Worm (Caenorhabditis elegans): Measurements from ENCODE around the gene E04F6.10.

E04F6.10 gene

ce11 chrII:7168712-7169111, 48.2 kb downstream of the E04F6.10 start, which contains the start of gene col-36:
Gene col-36, minus strand, starts transcription at chrII:7168812.
- TF ChIP-seq sem-2 (GFP tag; optimal IDR thresholded peaks at IDR 0.05), result no peak
- no peak for TF ChIP-seq ham-2 (GFP tag; optimal IDR thresholded peaks at IDR 0.05)
- TF ChIP-seq mep-1 (tag; optimal IDR thresholded peaks at IDR 0.05), result no peak
- no peak for TF ChIP-seq drap-1 (GFP tag; optimal IDR thresholded peaks at IDR 0.05)
- TF ChIP-seq elt-3 (tag; optimal IDR thresholded peaks at IDR 0.05), result no peak
- no peak for TF ChIP-seq blmp-1 (tag; optimal IDR thresholded peaks at IDR 0.05)
- no peak for TF ChIP-seq M03D4.4 (tag; optimal IDR thresholded peaks at IDR 0.05)
- no peak for TF ChIP-seq flh-1 (GFP tag; optimal IDR thresholded peaks at IDR 0.05)
- TF ChIP-seq mab-5 (tag; optimal IDR thresholded peaks at IDR 0.05), result no peak

ce11 chrII:7166768-7167167, 50.2 kb downstream of the E04F6.10 start:
- TF ChIP-seq lin-32 (GFP tag; optimal IDR thresholded peaks at IDR 0.05) (no peak), ces-1 (GFP tag; optimal IDR thresholded peaks at IDR 0.05) (no peak), pha-4 (tag; optimal IDR thresholded peaks at IDR 0.05) (no peak), sptf-1 (tag; optimal IDR thresholded peaks at IDR 0.05) (no peak), M03D4.4 (tag; optimal IDR thresholded peaks at IDR 0.05) (no peak), lin-13 (tag; optimal IDR thresholded peaks at IDR 0.05) (no peak), unc-39 (tag; optimal IDR thresholded peaks at IDR 0.05) (no peak), unc-62 (GFP tag; optimal IDR thresholded peaks at IDR 0.05) (no peak), lsy-2 (tag; optimal IDR thresholded peaks at IDR 0.05) (no peak)

- no peak for TF ChIP-seq flh-1 (GFP tag; optimal IDR thresholded peaks at IDR 0.05)
These were observed 51.2 kb downstream of the E04F6.10 start, which contains the start of gene mfsd-13.2 for ce11 chrII:7165749-7166148. Gene mfsd-13.2, minus strand, starts transcription at chrII:7165849.
